Worm (Caenorhabditis elegans): ENCODE measurements around the gene ncx-1.

Gene ncx-1

DNA sequence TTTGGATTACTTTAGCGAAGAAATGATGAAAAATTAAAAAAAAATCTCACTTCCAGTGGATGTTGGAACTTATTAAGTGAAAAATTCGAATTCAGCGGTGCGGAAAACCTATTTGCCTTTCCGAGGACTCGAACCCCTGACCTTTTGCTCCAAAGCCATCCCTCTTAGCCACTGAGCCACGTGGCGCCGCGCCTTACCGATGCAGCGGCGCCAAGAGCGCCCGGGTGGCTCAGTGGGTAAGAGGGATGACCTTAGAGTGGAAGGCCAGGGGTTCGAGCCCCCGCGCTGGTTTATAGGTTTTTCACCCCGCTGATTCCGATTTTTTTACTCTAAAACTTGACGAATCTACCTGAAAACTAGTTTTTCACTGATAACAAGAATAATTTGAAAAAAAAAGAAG, 7.1 kb upstream of the ncx-1 start:
- no peak for TF ChIP-seq lin-11 (tag; optimal IDR thresholded peaks at IDR 0.05)
- no peak for TF ChIP-seq ama-1 (optimal IDR thresholded peaks at IDR 0.05)

ce11 chrV:20126637-20127036, 6.2 kb upstream of the ncx-1 start:
- TF ChIP-seq nhr-11 (tag; optimal IDR thresholded peaks at IDR 0.05) (no peak), aly-2 (tag; optimal IDR thresholded peaks at IDR 0.05) (no peak), alr-1 (tag; optimal IDR thresholded peaks at IDR 0.05) (no peak), unc-62 (GFP tag; optimal IDR thresholded peaks at IDR 0.05) (no peak), unc-39 (tag; optimal IDR thresholded peaks at IDR 0.05) (no peak), nhr-237 (tag; optimal IDR thresholded peaks at IDR 0.05) (no peak), nhr-6 (tag; optimal IDR thresholded peaks at IDR 0.05) (no peak), snpc-4 (tag; optimal IDR thresholded peaks at IDR 0.05) (no peak), nhr-10 (tag; optimal IDR thresholded peaks at IDR 0.05) (no peak), lin-11 (tag; optimal IDR thresholded peaks at IDR 0.05) (no peak), blmp-1 (tag; optimal IDR thresholded peaks at IDR 0.05; ENCODE audit: insufficient read depth) (no peak), nhr-23 (tag; optimal IDR thresholded peaks at IDR 0.05) (no peak), sem-4 (tag; optimal IDR thresholded peaks at IDR 0.05) (no peak), nhr-21 (tag; optimal IDR thresholded peaks at IDR 0.05) (no peak), unc-55 (GFP tag; optimal IDR thresholded peaks at IDR 0.05) (no peak), nhr-12 (tag; optimal IDR thresholded peaks at IDR 0.05) (no peak), sma-3 (GFP tag; optimal IDR thresholded peaks at IDR 0.05) (no peak), mab-5 (tag; optimal IDR thresholded peaks at IDR 0.05) (no peak), peb-1 (tag; optimal IDR thresholded peaks at IDR 0.05) (no peak), elt-3 (tag; optimal IDR thresholded peaks at IDR 0.05) (no peak)

DNA sequence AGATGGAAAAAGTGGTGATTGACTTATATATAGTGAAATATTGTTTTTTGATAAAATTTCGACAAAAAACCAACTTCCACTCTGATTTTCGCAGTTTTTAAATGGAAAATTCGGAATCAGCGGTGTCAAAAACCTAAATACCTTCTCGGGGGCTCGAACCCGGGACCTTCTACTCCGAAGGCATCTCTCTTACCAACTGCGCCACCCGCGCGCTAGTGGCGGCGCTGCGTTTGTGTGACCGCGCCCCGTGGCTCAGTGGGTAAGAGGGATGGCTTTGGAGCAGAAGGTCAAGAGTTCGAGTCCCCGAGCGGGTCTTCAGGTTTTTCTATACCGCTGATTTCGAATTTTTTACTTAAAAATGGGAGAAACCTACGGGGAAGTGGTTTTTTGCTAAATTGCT, 4.7 kb upstream of the ncx-1 start:
- TF ChIP-seq nhr-23 (tag; optimal IDR thresholded peaks at IDR 0.05): no peak
- no peak for TF ChIP-seq ZK546.5 (tag; optimal IDR thresholded peaks at IDR 0.05)
- no peak for TF ChIP-seq nhr-77 (tag; optimal IDR thresholded peaks at IDR 0.05)
- TF ChIP-seq R02D3.7 (tag; optimal IDR thresholded peaks at IDR 0.05): no peak
- TF ChIP-seq lsy-2 (tag; optimal IDR thresholded peaks at IDR 0.05): no peak
- no peak for TF ChIP-seq ztf-4 (tag; optimal IDR thresholded peaks at IDR 0.05)
- TF ChIP-seq skn-1 (tag; optimal IDR thresholded peaks at IDR 0.05): no peak
- no peak for TF ChIP-seq F13H6.1 (tag; optimal IDR thresholded peaks at IDR 0.05)
- no peak for TF ChIP-seq elt-1 (tag; optimal IDR thresholded peaks at IDR 0.05)
- no peak for TF ChIP-seq Y55F3AM.14 (GFP tag; optimal IDR thresholded peaks at IDR 0.05)
- no peak for TF ChIP-seq egl-27 (tag; optimal IDR thresholded peaks at IDR 0.05)
- TF ChIP-seq mab-5 (tag; optimal IDR thresholded peaks at IDR 0.05): no peak
- TF ChIP-seq aly-2 (tag; optimal IDR thresholded peaks at IDR 0.05): no peak
- no peak for TF ChIP-seq ztf-11 (tag; optimal IDR thresholded peaks at IDR 0.05)
- no peak for TF ChIP-seq peb-1 (tag; optimal IDR thresholded peaks at IDR 0.05)

DNA sequence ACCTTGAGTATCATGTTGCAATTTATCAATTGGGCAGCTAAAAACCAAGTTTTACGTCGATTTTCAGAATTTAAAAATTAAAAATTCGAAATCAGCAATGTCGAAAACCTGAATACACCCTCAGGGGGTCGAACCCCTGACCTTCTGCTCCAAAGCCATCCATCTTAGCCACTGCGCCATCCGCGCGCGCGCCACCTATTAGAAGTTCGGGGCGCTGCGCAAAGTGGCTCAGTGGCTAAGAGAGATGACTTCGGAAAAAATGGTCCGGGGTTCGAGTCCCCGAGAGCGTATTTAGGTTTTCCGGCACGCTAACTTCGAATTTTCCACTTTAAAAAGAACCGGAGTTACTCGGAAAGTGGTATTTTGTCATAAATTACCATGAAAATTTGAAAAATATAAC, 3.9 kb upstream of the ncx-1 start:
- TF ChIP-seq lin-11 (tag; optimal IDR thresholded peaks at IDR 0.05) (no peak), elt-3 (tag; optimal IDR thresholded peaks at IDR 0.05) (no peak)

DNA sequence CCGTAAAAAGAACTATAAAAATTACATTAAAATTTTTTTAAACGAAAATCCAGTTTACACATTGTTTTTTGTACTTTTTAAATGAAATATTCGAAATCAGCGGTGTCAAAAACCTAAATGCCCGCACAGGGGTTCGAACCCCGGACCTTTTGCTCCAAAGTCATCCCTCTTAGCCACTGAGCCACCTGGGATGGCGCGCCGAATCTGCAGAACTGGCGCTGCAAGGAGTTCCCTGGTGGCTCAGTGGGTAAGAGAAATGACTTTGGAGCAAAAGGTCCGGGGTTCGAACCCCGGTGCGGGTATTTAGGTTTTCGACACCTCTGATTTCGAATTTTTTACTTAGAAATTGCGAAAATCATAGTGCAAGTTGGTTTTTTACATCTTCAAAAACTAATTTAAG, 3.1 kb upstream of the ncx-1 start:
- no peak for TF ChIP-seq alr-1 (tag; optimal IDR thresholded peaks at IDR 0.05)
- no peak for TF ChIP-seq ztf-1 (GFP tag; conservative IDR thresholded peaks at IDR 0.05)
- no peak for TF ChIP-seq sma-9 (GFP tag; optimal IDR thresholded peaks at IDR 0.05)
- TF ChIP-seq sma-9 (tag; optimal IDR thresholded peaks at IDR 0.05): no peak
- no peak for TF ChIP-seq elt-3 (tag; optimal IDR thresholded peaks at IDR 0.05)
- TF ChIP-seq lin-13 (GFP tag; optimal IDR thresholded peaks at IDR 0.05): no peak
- TF ChIP-seq skn-1 (tag; optimal IDR thresholded peaks at IDR 0.05): no peak
- TF ChIP-seq aly-2 (tag; optimal IDR thresholded peaks at IDR 0.05): no peak
- no peak for TF ChIP-seq C34F6.9 (tag; optimal IDR thresholded peaks at IDR 0.05)
- no peak for TF ChIP-seq nhr-10 (tag; optimal IDR thresholded peaks at IDR 0.05)
- TF ChIP-seq lin-11 (tag; optimal IDR thresholded peaks at IDR 0.05): no peak
- no peak for TF ChIP-seq unc-62 (GFP tag; optimal IDR thresholded peaks at IDR 0.05)
- TF ChIP-seq F13H6.1 (tag; optimal IDR thresholded peaks at IDR 0.05): no peak
- no peak for TF ChIP-seq unc-55 (GFP tag; optimal IDR thresholded peaks at IDR 0.05)
- TF ChIP-seq elt-1 (tag; optimal IDR thresholded peaks at IDR 0.05): no peak
